Worm (Caenorhabditis elegans): Measurements from ENCODE around the gene dyf-13.

dyf-13 gene

ce11 chrII:7122661-7123418 lies 48.3 kb downstream of the dyf-13 start, which contains the start of gene F10E7.11 (continued):
- no peak for TF ChIP-seq lin-39 (tag; optimal IDR thresholded peaks at IDR 0.05)
- 0 out of 2 replicates have a peak, but pooled peaks have one; percentile 23 for TF ChIP-seq dmd-8 (GFP tag; IDR thresholded peaks at IDR 0.05)
- no peak for TF ChIP-seq ceh-62 (tag; optimal IDR thresholded peaks at IDR 0.05)
- TF ChIP-seq set-16 (GFP tag; IDR thresholded peaks at IDR 0.05) = peak; percentile 71
- no peak for TF ChIP-seq D1046.2 (GFP tag; IDR thresholded peaks at IDR 0.05)
- no peak for TF ChIP-seq ZK546.5 (tag; optimal IDR thresholded peaks at IDR 0.05)
- TF ChIP-seq aly-2 (tag; optimal IDR thresholded peaks at IDR 0.05) = no peak
- no peak for TF ChIP-seq tra-1 (GFP tag; IDR thresholded peaks at IDR 0.05)
- no peak for TF ChIP-seq jun-1 (tag; optimal IDR thresholded peaks at IDR 0.05)
- TF ChIP-seq mxl-2 (GFP tag; conservative IDR thresholded peaks at IDR 0.05) = no peak
- no peak for TF ChIP-seq F26F4.8 (GFP tag; conservative IDR thresholded peaks at IDR 0.05)
- TF ChIP-seq hmg-1.1 (GFP tag; IDR thresholded peaks at IDR 0.05) = peak; percentile 76
- TF ChIP-seq saeg-2 (GFP tag; IDR thresholded peaks at IDR 0.05) = no peak
- TF ChIP-seq pha-4 (GFP tag; IDR thresholded peaks at IDR 0.05) = peak; percentile 40; the same call in 1 of the 2 replicates
- no peak for TF ChIP-seq pha-4 (tag; optimal IDR thresholded peaks at IDR 0.05)
- no peak for TF ChIP-seq madf-5 (GFP tag; IDR thresholded peaks at IDR 0.05)
- TF ChIP-seq lin-38 (GFP tag; IDR thresholded peaks at IDR 0.05) = peak; percentile 75
- no peak for TF ChIP-seq lin-15B (tag; optimal IDR thresholded peaks at IDR 0.05)
- no peak for TF ChIP-seq fos-1 (tag; optimal IDR thresholded peaks at IDR 0.05)
- TF ChIP-seq nhr-42 (GFP tag; IDR thresholded peaks at IDR 0.05) = peak; percentile 54; the same call in 1 of the 2 replicates
- no peak for TF ChIP-seq nhr-76 (tag; optimal IDR thresholded peaks at IDR 0.05)
- no peak for TF ChIP-seq gei-8 (GFP tag; optimal IDR thresholded peaks at IDR 0.05)
- TF ChIP-seq ceh-44 (GFP tag; IDR thresholded peaks at IDR 0.05) = no peak
- TF ChIP-seq nhr-111 (GFP tag; optimal IDR thresholded peaks at IDR 0.05) = no peak
- no peak for TF ChIP-seq ama-1 (optimal IDR thresholded peaks at IDR 0.05)
- 0 out of 2 replicates have a peak, but pooled peaks have one; percentile 8 for TF ChIP-seq egl-43 (GFP tag; IDR thresholded peaks at IDR 0.05)
- TF ChIP-seq daf-19 (GFP tag; conservative IDR thresholded peaks at IDR 0.05) = no peak
- TF ChIP-seq dmd-9 (GFP tag; IDR thresholded peaks at IDR 0.05) = no peak
- no peak for TF ChIP-seq Y105C5A.15 (GFP tag; IDR thresholded peaks at IDR 0.05)

- no peak for TF ChIP-seq lin-13 (GFP tag; optimal IDR thresholded peaks at IDR 0.05)
- TF ChIP-seq unc-130 (GFP tag; optimal IDR thresholded peaks at IDR 0.05) = peak; percentile 32
Observed at ce11 chrII:7121762-7122292, 49.3 kb downstream of the dyf-13 start, which contains the start of gene F10E7.2. Gene F10E7.2, plus strand, starts transcription at chrII:7122242.

- TF ChIP-seq nhr-25 (tag; optimal IDR thresholded peaks at IDR 0.05; ENCODE audit: borderline replicate concordance, insufficient read depth) (no peak), Y48G9A.11 (GFP tag; IDR thresholded peaks at IDR 0.05) (no peak), aha-1 (tag) (peak; percentile 93)
Observed at ce11 chrII:7119525-7119924, 51.6 kb downstream of the dyf-13 start.

All from whole organism, L4 larva.